Worm (Caenorhabditis elegans): Measurements from ENCODE around the gene nstp-6.

nstp-6 gene

ce11 chrIV:3551777-3552462, 4.5 kb upstream of the nstp-6 start:
- no peak for TF ChIP-seq blmp-1 (tag; optimal IDR thresholded peaks at IDR 0.05)
- TF ChIP-seq unc-39 (tag; optimal IDR thresholded peaks at IDR 0.05): no peak
- TF ChIP-seq hlh-1 (tag; optimal IDR thresholded peaks at IDR 0.05): no peak
- peak; percentile 67 for TF ChIP-seq cnd-1 (tag; optimal IDR thresholded peaks at IDR 0.05)
- TF ChIP-seq nhr-237 (tag; optimal IDR thresholded peaks at IDR 0.05): no peak
- TF ChIP-seq pha-4 (tag; optimal IDR thresholded peaks at IDR 0.05): no peak
- peak; percentile 60 for TF ChIP-seq sem-2 (GFP tag; optimal IDR thresholded peaks at IDR 0.05)
- TF ChIP-seq lin-13 (tag; optimal IDR thresholded peaks at IDR 0.05): no peak
- TF ChIP-seq ceh-43 (GFP tag; optimal IDR thresholded peaks at IDR 0.05): peak; percentile 16
- peak; percentile 58 for TF ChIP-seq drap-1 (GFP tag; optimal IDR thresholded peaks at IDR 0.05)
- peak; percentile 59 for TF ChIP-seq flh-1 (GFP tag; optimal IDR thresholded peaks at IDR 0.05)
- no peak for TF ChIP-seq nhr-28 (tag; optimal IDR thresholded peaks at IDR 0.05)
- peak; percentile 40 for TF ChIP-seq tbx-8 (GFP tag; optimal IDR thresholded peaks at IDR 0.05)
- TF ChIP-seq sptf-1 (tag; optimal IDR thresholded peaks at IDR 0.05): peak; percentile 72
- TF ChIP-seq mep-1 (tag; optimal IDR thresholded peaks at IDR 0.05): no peak
- TF ChIP-seq nhr-76 (tag; optimal IDR thresholded peaks at IDR 0.05): no peak
- peak; percentile 44 for TF ChIP-seq unc-120 (tag; optimal IDR thresholded peaks at IDR 0.05; ENCODE audit: poor library complexity, severe bottlenecking)
- TF ChIP-seq bed-3 (GFP tag; optimal IDR thresholded peaks at IDR 0.05): peak; percentile 25
- peak; percentile 8 for TF ChIP-seq lin-32 (GFP tag; optimal IDR thresholded peaks at IDR 0.05)
- no peak for TF ChIP-seq mab-5 (tag; optimal IDR thresholded peaks at IDR 0.05)
- TF ChIP-seq mls-2 (tag; optimal IDR thresholded peaks at IDR 0.05): peak; percentile 73
- TF ChIP-seq M03D4.4 (tag; optimal IDR thresholded peaks at IDR 0.05): peak; percentile 83
- TF ChIP-seq ceh-83 (GFP tag; optimal IDR thresholded peaks at IDR 0.05): peak; percentile 72
- TF ChIP-seq ceh-39 (tag; optimal IDR thresholded peaks at IDR 0.05): no peak
- TF ChIP-seq zip-8 (tag; optimal IDR thresholded peaks at IDR 0.05): no peak
- no peak for TF ChIP-seq elt-3 (tag; optimal IDR thresholded peaks at IDR 0.05)
- no peak for TF ChIP-seq ztf-11 (tag; optimal IDR thresholded peaks at IDR 0.05)
- no peak for TF ChIP-seq ces-1 (GFP tag; optimal IDR thresholded peaks at IDR 0.05)
- TF ChIP-seq elt-1 (tag; optimal IDR thresholded peaks at IDR 0.05; ENCODE audit: borderline replicate concordance, insufficient read depth): no peak

ce11 chrIV:3548315-3548714, 915 bp upstream of the nstp-6 start:
- TF ChIP-seq M03D4.4 (tag; optimal IDR thresholded peaks at IDR 0.05): no peak
- TF ChIP-seq nhr-2 (tag; optimal IDR thresholded peaks at IDR 0.05): no peak
- TF ChIP-seq snpc-4 (tag; optimal IDR thresholded peaks at IDR 0.05): no peak
- TF ChIP-seq flh-1 (GFP tag; optimal IDR thresholded peaks at IDR 0.05): no peak
- no peak for TF ChIP-seq mep-1 (tag; optimal IDR thresholded peaks at IDR 0.05)
- no peak for TF ChIP-seq ham-2 (GFP tag; optimal IDR thresholded peaks at IDR 0.05)
- TF ChIP-seq ces-1 (GFP tag; optimal IDR thresholded peaks at IDR 0.05): no peak
- TF ChIP-seq elt-1 (tag; optimal IDR thresholded peaks at IDR 0.05; ENCODE audit: borderline replicate concordance, insufficient read depth): no peak
- no peak for TF ChIP-seq nhr-12 (tag; optimal IDR thresholded peaks at IDR 0.05)
- no peak for TF ChIP-seq unc-39 (tag; optimal IDR thresholded peaks at IDR 0.05)
- no peak for TF ChIP-seq nhr-76 (tag; optimal IDR thresholded peaks at IDR 0.05)

DNA sequence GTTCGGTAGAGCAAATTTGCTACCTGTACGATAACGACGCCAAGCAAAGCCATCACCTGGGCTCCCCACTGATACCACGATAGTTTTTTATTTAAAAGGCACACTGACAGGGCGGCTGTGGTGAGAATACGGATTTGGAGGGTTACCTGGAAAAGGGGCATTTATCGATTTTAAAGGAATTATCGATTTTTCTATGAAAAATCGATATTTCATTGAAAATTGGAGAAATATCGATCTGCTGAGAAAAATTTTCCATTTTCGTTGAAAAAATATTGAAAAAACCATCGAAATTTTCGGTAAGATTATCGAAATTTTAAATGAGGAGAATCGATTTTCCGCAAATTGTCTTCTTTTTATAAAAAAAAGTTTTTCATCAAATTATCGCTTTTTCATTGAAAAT, 2.3 kb downstream of the nstp-6 start:
- TF ChIP-seq mab-5 (tag; optimal IDR thresholded peaks at IDR 0.05) (no peak), mls-2 (tag; optimal IDR thresholded peaks at IDR 0.05) (no peak), unc-120 (tag; optimal IDR thresholded peaks at IDR 0.05; ENCODE audit: poor library complexity, severe bottlenecking) (no peak), lsy-2 (tag; optimal IDR thresholded peaks at IDR 0.05) (no peak), nhr-28 (tag; optimal IDR thresholded peaks at IDR 0.05) (no peak), nhr-12 (tag; optimal IDR thresholded peaks at IDR 0.05) (no peak), snpc-4 (tag; optimal IDR thresholded peaks at IDR 0.05) (no peak), elt-1 (tag; optimal IDR thresholded peaks at IDR 0.05; ENCODE audit: borderline replicate concordance, insufficient read depth) (no peak), tbx-8 (GFP tag; optimal IDR thresholded peaks at IDR 0.05) (no peak), ceh-83 (GFP tag; optimal IDR thresholded peaks at IDR 0.05) (no peak), M03D4.4 (tag; optimal IDR thresholded peaks at IDR 0.05) (no peak), ztf-11 (tag; optimal IDR thresholded peaks at IDR 0.05) (no peak), nhr-76 (tag; optimal IDR thresholded peaks at IDR 0.05) (no peak), flh-1 (GFP tag; optimal IDR thresholded peaks at IDR 0.05) (no peak), blmp-1 (tag; optimal IDR thresholded peaks at IDR 0.05) (no peak), zip-8 (tag; optimal IDR thresholded peaks at IDR 0.05) (no peak), ces-1 (GFP tag; optimal IDR thresholded peaks at IDR 0.05) (no peak)

Data from whole organism, mixed stage, embryonic.